Worm (Caenorhabditis elegans) whole organism, L1 larva: ENCODE results near the gene C08F1.10.

Source experiments
- C04F5.9 ChIP-seq: sonication (generic microtip); optimal IDR thresholded peaks from 2 replicates; lab custom pipeline; 2016; ENCODE audit warnings: missing genetic modification characterization, missing compliant biosample characterization
- C34B4.2 ChIP-seq: sonication (generic microtip); optimal IDR thresholded peaks from 2 replicates; lab custom pipeline; 2017; ENCODE audit warnings: mild to moderate bottlenecking, missing genetic modification characterization, missing compliant biosample characterization
- F16B12.6 ChIP-seq: fragments of 150-350 bp; optimal IDR thresholded peaks from 2 replicates; lab custom pipeline; 2014; ENCODE audit warnings: missing biosample characterization, missing genetic modification characterization
- alr-1 ChIP-seq: fragments of 200-800 bp; sonication (Bioruptor generic); optimal IDR thresholded peaks from 2 replicates; lab custom pipeline; 2018; ENCODE audit warnings: borderline replicate concordance, mild to moderate bottlenecking, missing genetic modification characterization, missing compliant biosample characterization
- aly-2 ChIP-seq: fragments of 150-350 bp; optimal IDR thresholded peaks from 2 replicates; lab custom pipeline; 2014; ENCODE audit warnings: missing biosample characterization, missing genetic modification characterization
- ama-1 ChIP-seq: fragments of 150-350 bp; optimal IDR thresholded peaks from 2 replicates; lab custom pipeline; 2014
- blmp-1 ChIP-seq: fragments of 150-350 bp; optimal IDR thresholded peaks from 2 replicates; lab custom pipeline; 2014; ENCODE audit warnings: missing biosample characterization, missing genetic modification characterization
- ceh-63 ChIP-seq: fragments of 200-800 bp; sonication (Bioruptor generic); optimal IDR thresholded peaks from 2 replicates; lab custom pipeline; 2018; ENCODE audit warnings: mild to moderate bottlenecking, missing genetic modification characterization, missing compliant biosample characterization
- ceh-8 ChIP-seq: fragments of 200-800 bp; sonication (Bioruptor generic); optimal IDR thresholded peaks from 2 replicates; lab custom pipeline; 2018; ENCODE audit warnings: mild to moderate bottlenecking, missing genetic modification characterization, moderate library complexity, missing compliant biosample characterization
- ceh-88 ChIP-seq: fragments of 200-800 bp; sonication (Bioruptor generic); IDR thresholded peaks from 2 replicates; pipeline ENCODE4 v1.3.6; 2022; ENCODE audit warnings: missing genetic modification characterization, missing compliant biosample characterization
- ceh-90 ChIP-seq: sonication (generic microtip); optimal IDR thresholded peaks from 2 replicates; lab custom pipeline; 2016; ENCODE audit warnings: missing genetic modification characterization, missing compliant biosample characterization
- dpl-1 ChIP-seq, 3 experiments: fragments of 150-350 bp in 2 of 3; sonication (generic microtip) in 1 of 3; optimal IDR thresholded peaks; 2 replicates each; lab custom pipeline; 2014 to 2017; ENCODE audit warnings: missing biosample characterization in 3 of 3, missing genetic modification characterization in 3 of 3, missing genetic modification reagents in 3 of 3
- dsc-1 ChIP-seq: sonication (generic microtip); optimal IDR thresholded peaks from 2 replicates; lab custom pipeline; 2016; ENCODE audit warnings: mild to moderate bottlenecking, missing genetic modification characterization, missing compliant biosample characterization
- efl-1 ChIP-seq, 4 experiments: fragments of 150-350 bp; optimal IDR thresholded peaks in 3 of 4; peaks in 1 of 4; 1 replicate in 1 of 4; 2 replicates in 3 of 4; lab custom pipeline; 2014; ENCODE audit warnings: missing biosample characterization in 2 of 4, missing genetic modification characterization in 2 of 4, missing genetic modification reagents in 2 of 4
- efl-3 ChIP-seq: fragments of 200-800 bp; sonication (Bioruptor generic); optimal IDR thresholded peaks from 2 replicates; lab custom pipeline; 2018; ENCODE audit warnings: mild to moderate bottlenecking, missing genetic modification characterization, missing compliant biosample characterization
- egl-13 ChIP-seq: sonication (generic microtip); optimal IDR thresholded peaks from 2 replicates; lab custom pipeline; 2016; ENCODE audit warnings: missing genotype, missing genetic modification reagents, missing genetic modification characterization, missing compliant biosample characterization
- ets-5 ChIP-seq: fragments of 200-800 bp; sonication (Bioruptor generic); IDR thresholded peaks from 2 replicates; pipeline ENCODE4 v1.3.6; 2022; ENCODE audit warnings: missing genetic modification characterization, missing compliant biosample characterization
- fkh-8 ChIP-seq: sonication (generic microtip); optimal IDR thresholded peaks from 2 replicates; lab custom pipeline; 2016; ENCODE audit warnings: mild to moderate bottlenecking, missing genetic modification characterization, missing compliant biosample characterization
- grh-1 ChIP-seq: fragments of 200-800 bp; sonication (Bioruptor generic); IDR thresholded peaks from 2 replicates; pipeline ENCODE4 v1.3.6; 2022; ENCODE audit warnings: missing genetic modification reagents, missing genetic modification characterization, missing compliant biosample characterization
- hlh-17 ChIP-seq: fragments of 200-800 bp; sonication (Bioruptor generic); optimal IDR thresholded peaks from 2 replicates; lab custom pipeline; 2018; ENCODE audit warnings: missing genetic modification characterization, mild to moderate bottlenecking, missing compliant biosample characterization, moderate library complexity, borderline replicate concordance
- hlh-4 ChIP-seq: sonication (generic microtip); optimal IDR thresholded peaks from 2 replicates; lab custom pipeline; 2016; ENCODE audit warnings: mild to moderate bottlenecking, missing genetic modification characterization, missing compliant biosample characterization
- lin-13 ChIP-seq: fragments of 150-350 bp; optimal IDR thresholded peaks from 2 replicates; lab custom pipeline; 2014; ENCODE audit warnings: missing biosample characterization, missing genetic modification reagents, missing genetic modification characterization
- lin-14 ChIP-seq: fragments of 200-800 bp; sonication (Bioruptor generic); optimal IDR thresholded peaks from 2 replicates; lab custom pipeline; 2018; ENCODE audit warnings: mild to moderate bottlenecking, missing genetic modification characterization, moderate library complexity, missing compliant biosample characterization
- lin-35 ChIP-seq, 2 experiments: fragments of 150-350 bp; optimal IDR thresholded peaks; 2 replicates each; lab custom pipeline; 2014; ENCODE audit warnings: missing biosample characterization in 2 of 2, missing genetic modification characterization in 2 of 2, missing genetic modification reagents in 2 of 2
- mab-9 ChIP-seq: fragments of 200-800 bp; sonication (Bioruptor generic); IDR thresholded peaks from 2 replicates; pipeline ENCODE4 v1.3.6; 2022; ENCODE audit warnings: missing genetic modification reagents, missing genetic modification characterization, missing compliant biosample characterization
- mdl-1 ChIP-seq, 2 experiments: fragments of 150-350 bp; optimal IDR thresholded peaks; 2 replicates each; lab custom pipeline; 2014 to 2017; ENCODE audit warnings: missing biosample characterization in 2 of 2, missing genetic modification characterization in 2 of 2, inconsistent platforms in 1 of 2
- nhr-11 ChIP-seq: fragments of 150-350 bp; optimal IDR thresholded peaks from 2 replicates; lab custom pipeline; 2014; ENCODE audit warnings: missing biosample characterization, missing genetic modification characterization
- nhr-19 ChIP-seq: fragments of 200-800 bp; sonication (Bioruptor generic); conservative IDR thresholded peaks from 2 replicates; pipeline ENCODE4 v1.3.6; 2022; ENCODE audit warnings: missing genetic modification characterization, missing compliant biosample characterization
- nhr-20 ChIP-seq: sonication (generic microtip); optimal IDR thresholded peaks from 2 replicates; lab custom pipeline; 2016; ENCODE audit warnings: mild to moderate bottlenecking, missing genetic modification characterization, missing compliant biosample characterization
- nhr-237 ChIP-seq: fragments of 150-350 bp; optimal IDR thresholded peaks from 2 replicates; lab custom pipeline; 2014; ENCODE audit warnings: missing biosample characterization, missing genetic modification characterization
- nhr-47 ChIP-seq: sonication (generic microtip); optimal IDR thresholded peaks from 2 replicates; lab custom pipeline; 2016; ENCODE audit warnings: mild to moderate bottlenecking, missing genetic modification characterization, moderate library complexity, missing compliant biosample characterization
- nhr-71 ChIP-seq: sonication (generic microtip); optimal IDR thresholded peaks from 2 replicates; lab custom pipeline; 2016; ENCODE audit warnings: mild to moderate bottlenecking, missing genetic modification characterization, moderate library complexity, missing compliant biosample characterization
- nhr-84 ChIP-seq: sonication (generic microtip); optimal IDR thresholded peaks from 2 replicates; lab custom pipeline; 2017; ENCODE audit warnings: missing biosample characterization, missing genetic modification characterization
- nhr-90 ChIP-seq: sonication (generic microtip); optimal IDR thresholded peaks from 2 replicates; lab custom pipeline; 2016; ENCODE audit warnings: mild to moderate bottlenecking, missing genetic modification characterization, missing compliant biosample characterization; ENCODE audit not compliant: poor library complexity
- skn-1 ChIP-seq: fragments of 150-350 bp; optimal IDR thresholded peaks from 2 replicates; lab custom pipeline; 2014; ENCODE audit warnings: missing biosample characterization, missing genetic modification characterization
- sox-4 ChIP-seq: sonication (generic microtip); optimal IDR thresholded peaks from 2 replicates; lab custom pipeline; 2016; ENCODE audit warnings: missing genetic modification characterization, missing compliant biosample characterization
- sup-37 ChIP-seq: fragments of 200-800 bp; sonication (Bioruptor generic); optimal IDR thresholded peaks from 2 replicates; lab custom pipeline; 2018; ENCODE audit warnings: mild to moderate bottlenecking, missing genetic modification characterization, missing compliant biosample characterization
- unc-130 ChIP-seq: fragments of 150-350 bp; optimal IDR thresholded peaks from 2 replicates; lab custom pipeline; 2017; ENCODE audit warnings: missing biosample characterization, missing genetic modification characterization, inconsistent platforms
- unc-86 ChIP-seq: sonication (generic microtip); optimal IDR thresholded peaks from 2 replicates; lab custom pipeline; 2016; ENCODE audit warnings: missing genetic modification characterization, missing compliant biosample characterization
- unc-98 ChIP-seq: fragments of 200-800 bp; sonication (Bioruptor generic); IDR thresholded peaks from 2 replicates; pipeline ENCODE4 v1.3.6; 2022; ENCODE audit warnings: missing genetic modification characterization, missing compliant biosample characterization
- vab-15 ChIP-seq: sonication (generic microtip); optimal IDR thresholded peaks from 2 replicates; lab custom pipeline; 2017; ENCODE audit warnings: missing genotype, mild to moderate bottlenecking, missing genetic modification characterization, missing compliant biosample characterization
- zag-1 ChIP-seq: fragments of 150-350 bp; optimal IDR thresholded peaks from 2 replicates; lab custom pipeline; 2014; ENCODE audit warnings: missing biosample characterization, missing genetic modification characterization
- ztf-4 ChIP-seq: fragments of 150-350 bp; optimal IDR thresholded peaks from 2 replicates; lab custom pipeline; 2014; ENCODE audit warnings: missing biosample characterization, missing genetic modification characterization

Gene C08F1.10

ce11 chrII:1816053-1816452 is 29.9 kb upstream of the C08F1.10 start:
- TF ChIP-seq lin-13 (GFP tag; lab: Kevin White, UChicago) (no peak), unc-130 (tag; lab: Kevin White, UChicago) (no peak), ceh-90 (tag; lab: Kevin White, UChicago) (no peak), egl-13 (tag; lab: Kevin White, UChicago) (no peak), nhr-20 (tag; lab: Kevin White, UChicago) (no peak), efl-1 (optimal IDR thresholded peaks at IDR 0.05; lab: Kevin White, UChicago) (no peak), efl-1 (GFP tag; optimal IDR thresholded peaks at IDR 0.05 in 1 of 2; lab: Kevin White, UChicago) (peak in 1 of 2 experiments; percentile 86)

ce11 chrII:1808217-1808616 is 22.1 kb upstream of the C08F1.10 start, which contains the start of gene C08F1.8:
Gene C08F1.8 (minus strand): TSS chrII:1808317.
- TF ChIP-seq unc-86: peak; percentile 52
- peak in 1 of 2 experiments; percentile 8 for TF ChIP-seq lin-35 (GFP tag; optimal IDR thresholded peaks at IDR 0.05; lab: Kevin White, UChicago)
- no peak for TF ChIP-seq sox-4 (tag; lab: Kevin White, UChicago)
- peak; percentile 24 for TF ChIP-seq fkh-8 (tag; lab: Kevin White, UChicago)
- TF ChIP-seq C34B4.2 (tag; lab: Kevin White, UChicago): no peak
- TF ChIP-seq efl-3 (GFP tag; lab: Kevin White, UChicago): no peak
- TF ChIP-seq efl-1 (optimal IDR thresholded peaks at IDR 0.05; lab: Kevin White, UChicago): peak; percentile 4 to 38
- peak in 1 of 2 experiments; percentile 29 for TF ChIP-seq efl-1 (GFP tag; optimal IDR thresholded peaks at IDR 0.05 in 1 of 2; lab: Kevin White, UChicago)
- peak; percentile 31 for TF ChIP-seq F16B12.6 (tag; lab: Kevin White, UChicago)
- peak; percentile 4 for TF ChIP-seq dsc-1 (tag; lab: Kevin White, UChicago)
- no peak for TF ChIP-seq zag-1 (tag; lab: Kevin White, UChicago)
- peak; percentile 29 for TF ChIP-seq lin-14 (GFP tag; lab: Kevin White, UChicago)
- no peak for TF ChIP-seq ama-1 (lab: Kevin White, UChicago)
- TF ChIP-seq unc-98 (GFP tag; lab: Robert Waterston, UW): no peak
- TF ChIP-seq dpl-1 (GFP tag; optimal IDR thresholded peaks at IDR 0.05; lab: Kevin White, UChicago): peak in 1 of 3 experiments; percentile 37
- no peak for TF ChIP-seq nhr-19 (GFP tag; lab: Robert Waterston, UW)
- TF ChIP-seq, all 84 proteins: peak for 8

ce11 chrII:1806358-1806757 is 20.2 kb upstream of the C08F1.10 start, which contains the start of gene C08F1.12:
Gene C08F1.12 (minus strand): TSS chrII:1806458.
- no peak for TF ChIP-seq nhr-19 (GFP tag; lab: Robert Waterston, UW)
- TF ChIP-seq ceh-63 (GFP tag; lab: Kevin White, UChicago): no peak
- no peak for TF ChIP-seq ceh-8
- TF ChIP-seq sup-37 (GFP tag; lab: Kevin White, UChicago): no peak
- no peak for TF ChIP-seq mdl-1 (tag; optimal IDR thresholded peaks at IDR 0.05; lab: Kevin White, UChicago)
- TF ChIP-seq nhr-47: no peak
- no peak for TF ChIP-seq nhr-71 (tag; lab: Kevin White, UChicago)
- no peak for TF ChIP-seq lin-13 (GFP tag; lab: Kevin White, UChicago)
- TF ChIP-seq nhr-84: no peak
- no peak for TF ChIP-seq hlh-17
- no peak for TF ChIP-seq nhr-20 (tag; lab: Kevin White, UChicago)
- TF ChIP-seq nhr-11 (tag; lab: Kevin White, UChicago): no peak
- no peak for TF ChIP-seq C04F5.9
- TF ChIP-seq nhr-90 (tag; lab: Kevin White, UChicago): no peak
- no peak for TF ChIP-seq C34B4.2 (tag; lab: Kevin White, UChicago)
- no peak for TF ChIP-seq skn-1 (tag; lab: Kevin White, UChicago)
- no peak for TF ChIP-seq grh-1 (GFP tag; lab: Robert Waterston, UW)
- no peak for TF ChIP-seq nhr-237
- TF ChIP-seq ceh-88: no peak
- TF ChIP-seq aly-2: no peak

ce11 chrII:1788087-1788486 is 2.0 kb upstream of the C08F1.10 start, which contains the start of the genes C08F1.6 and fbxb-13:
Gene C08F1.6 (minus strand): TSS chrII:1788187.
Gene fbxb-13 (plus strand): TSS chrII:1788277.
- TF ChIP-seq blmp-1 (no peak), mab-9 (GFP tag; lab: Robert Waterston, UW) (no peak), skn-1 (tag; lab: Kevin White, UChicago) (no peak), hlh-4 (no peak), ztf-4 (tag; lab: Kevin White, UChicago) (no peak), alr-1 (tag; lab: Kevin White, UChicago) (no peak), efl-3 (GFP tag; lab: Kevin White, UChicago) (no peak), lin-13 (GFP tag; lab: Kevin White, UChicago) (no peak), unc-86 (no peak), vab-15 (tag; lab: Kevin White, UChicago) (no peak), ets-5 (no peak)
- TF ChIP-seq, all 84 proteins: peak for 0
